Worm (Caenorhabditis elegans) whole organism, L2 larva: ENCODE data around the gene irld-9.
"Not testable (repeated sequence)": the region's sequence is repeated elsewhere in the genome, so short reads cannot be mapped to it uniquely, and the experiment has no call there.

Source experiments
- C34F6.9 ChIP-seq: fragments of 150-350 bp; optimal IDR thresholded peaks from 2 replicates; lab custom pipeline; 2014; ENCODE audit warnings: missing biosample characterization, missing genetic modification characterization
- F13H6.1 ChIP-seq: sonication (generic microtip); optimal IDR thresholded peaks from 2 replicates; lab custom pipeline; 2016; ENCODE audit warnings: missing genetic modification characterization, missing compliant biosample characterization
- Y55F3AM.14 ChIP-seq: fragments of 200-800 bp; sonication (Bioruptor generic); optimal IDR thresholded peaks from 2 replicates; lab custom pipeline; 2018; ENCODE audit warnings: mild to moderate bottlenecking, missing genetic modification characterization, missing compliant biosample characterization
- ZK546.5 ChIP-seq: sonication (generic microtip); optimal IDR thresholded peaks from 2 replicates; lab custom pipeline; 2017; ENCODE audit warnings: missing biosample characterization, missing genetic modification characterization
- aly-2 ChIP-seq: fragments of 150-350 bp; optimal IDR thresholded peaks from 2 replicates; lab custom pipeline; 2014; ENCODE audit warnings: missing biosample characterization, missing genetic modification characterization
- ama-1 ChIP-seq: fragments of 150-350 bp; optimal IDR thresholded peaks from 2 replicates; lab custom pipeline; 2018; ENCODE audit warnings: inconsistent platforms
- blmp-1 ChIP-seq: sonication (generic microtip); optimal IDR thresholded peaks from 2 replicates; lab custom pipeline; 2017; ENCODE audit warnings: missing genetic modification characterization, mild to moderate bottlenecking, missing compliant biosample characterization, antibody characterized with exemption, moderate library complexity; ENCODE audit not compliant: insufficient read depth
- ceh-16 ChIP-seq: fragments of 150-350 bp; optimal IDR thresholded peaks from 2 replicates; lab custom pipeline; 2014; ENCODE audit warnings: missing biosample characterization, missing genetic modification characterization
- crh-2 ChIP-seq: sonication (generic microtip); optimal IDR thresholded peaks from 2 replicates; lab custom pipeline; 2017; ENCODE audit warnings: missing biosample characterization, missing genetic modification characterization
- dmd-4 ChIP-seq: sonication (generic microtip); optimal IDR thresholded peaks from 2 replicates; lab custom pipeline; 2017; ENCODE audit warnings: missing biosample characterization, missing genetic modification characterization
- egl-27 ChIP-seq: sonication (generic microtip); optimal IDR thresholded peaks from 3 replicates; lab custom pipeline; 2017; ENCODE audit warnings: missing biosample characterization, missing genetic modification reagents, missing genetic modification characterization
- elt-1 ChIP-seq: fragments of 150-350 bp; optimal IDR thresholded peaks from 2 replicates; lab custom pipeline; 2014; ENCODE audit warnings: missing biosample characterization, missing genetic modification characterization
- fos-1 ChIP-seq: fragments of 150-350 bp; optimal IDR thresholded peaks from 2 replicates; lab custom pipeline; 2014; ENCODE audit warnings: missing biosample characterization, missing genetic modification characterization
- gmeb-1 ChIP-seq: fragments of 150-350 bp; optimal IDR thresholded peaks from 2 replicates; lab custom pipeline; 2014; ENCODE audit warnings: missing biosample characterization, missing genetic modification characterization
- lin-11 ChIP-seq: fragments of 150-350 bp; sonication (generic microtip); optimal IDR thresholded peaks from 2 replicates; lab custom pipeline; 2014; ENCODE audit warnings: missing biosample characterization, missing genetic modification characterization, inconsistent platforms, mixed read lengths
- lin-39 ChIP-seq: fragments of 150-350 bp; optimal IDR thresholded peaks from 2 replicates; lab custom pipeline; 2014; ENCODE audit warnings: missing biosample characterization, missing genetic modification reagents, missing genetic modification characterization
- lsy-2 ChIP-seq, 2 experiments: fragments of 150-350 bp in 1 of 2; sonication (generic microtip) in 1 of 2; optimal IDR thresholded peaks; 2 replicates each; lab custom pipeline; 2014 to 2017; ENCODE audit warnings: missing biosample characterization in 2 of 2, missing genetic modification characterization in 2 of 2
- mab-5 ChIP-seq: fragments of 150-350 bp; optimal IDR thresholded peaks from 2 replicates; lab custom pipeline; 2014; ENCODE audit warnings: missing biosample characterization, missing genetic modification characterization
- mbf-1 ChIP-seq: sonication (generic microtip); optimal IDR thresholded peaks from 2 replicates; lab custom pipeline; 2017; ENCODE audit warnings: missing biosample characterization, missing genetic modification characterization
- nhr-10 ChIP-seq: sonication (generic microtip); optimal IDR thresholded peaks from 2 replicates; lab custom pipeline; 2017; ENCODE audit warnings: missing biosample characterization, missing genetic modification characterization
- nhr-11 ChIP-seq: fragments of 150-350 bp; optimal IDR thresholded peaks from 2 replicates; lab custom pipeline; 2014; ENCODE audit warnings: missing biosample characterization, missing genetic modification characterization
- nhr-12 ChIP-seq: fragments of 150-350 bp; optimal IDR thresholded peaks from 2 replicates; lab custom pipeline; 2014; ENCODE audit warnings: missing biosample characterization, missing genetic modification characterization
- nhr-129 ChIP-seq: fragments of 150-350 bp; optimal IDR thresholded peaks from 2 replicates; lab custom pipeline; 2014; ENCODE audit warnings: missing biosample characterization, missing genetic modification characterization
- nhr-23 ChIP-seq: fragments of 150-350 bp; optimal IDR thresholded peaks from 2 replicates; lab custom pipeline; 2014; ENCODE audit warnings: missing biosample characterization, missing genetic modification reagents, missing genetic modification characterization
- nhr-237 ChIP-seq: fragments of 150-350 bp; optimal IDR thresholded peaks from 2 replicates; lab custom pipeline; 2014; ENCODE audit warnings: missing biosample characterization, missing genetic modification characterization
- nhr-25 ChIP-seq: fragments of 150-350 bp; sonication (generic microtip); optimal IDR thresholded peaks from 3 replicates; lab custom pipeline; 2014; ENCODE audit warnings: missing biosample characterization, missing genetic modification characterization
- nhr-6 ChIP-seq: fragments of 150-350 bp; optimal IDR thresholded peaks from 2 replicates; lab custom pipeline; 2014; ENCODE audit warnings: missing biosample characterization, missing genetic modification characterization
- nhr-77 ChIP-seq: fragments of 150-350 bp; optimal IDR thresholded peaks from 2 replicates; lab custom pipeline; 2014; ENCODE audit warnings: missing biosample characterization, missing genetic modification characterization
- sem-4 ChIP-seq: fragments of 150-350 bp; optimal IDR thresholded peaks from 2 replicates; lab custom pipeline; 2014; ENCODE audit warnings: missing biosample characterization, missing genetic modification reagents, missing genetic modification characterization
- sma-3 ChIP-seq: sonication (generic microtip); optimal IDR thresholded peaks from 2 replicates; lab custom pipeline; 2016; ENCODE audit warnings: missing genetic modification reagents, missing genetic modification characterization, missing compliant biosample characterization
- snpc-4 ChIP-seq: fragments of 150-350 bp; optimal IDR thresholded peaks from 2 replicates; lab custom pipeline; 2014; ENCODE audit warnings: missing biosample characterization, missing genetic modification characterization
- unc-39 ChIP-seq: fragments of 150-350 bp; optimal IDR thresholded peaks from 2 replicates; lab custom pipeline; 2014; ENCODE audit warnings: missing biosample characterization, missing genetic modification characterization
- unc-55 ChIP-seq: fragments of 150-350 bp; sonication (generic microtip); optimal IDR thresholded peaks from 3 replicates; lab custom pipeline; 2014; ENCODE audit warnings: missing biosample characterization, missing genetic modification reagents, missing genetic modification characterization
- unc-62 ChIP-seq: fragments of 150-350 bp; optimal IDR thresholded peaks from 2 replicates; lab custom pipeline; 2014; ENCODE audit warnings: missing biosample characterization, missing genetic modification reagents, missing genetic modification characterization
- zag-1 ChIP-seq: fragments of 150-350 bp; optimal IDR thresholded peaks from 2 replicates; lab custom pipeline; 2014; ENCODE audit warnings: missing biosample characterization, missing genetic modification characterization
- ztf-1 ChIP-seq: fragments of 200-800 bp; sonication (Bioruptor generic); conservative IDR thresholded peaks from 2 replicates; pipeline ENCODE4 v1.3.6; 2022; ENCODE audit warnings: missing genetic modification characterization, missing compliant biosample characterization
- ztf-11 ChIP-seq: sonication (generic microtip); optimal IDR thresholded peaks from 2 replicates; lab custom pipeline; 2017; ENCODE audit warnings: missing biosample characterization, missing genetic modification characterization
- ztf-4 ChIP-seq: fragments of 150-350 bp; optimal IDR thresholded peaks from 2 replicates; lab custom pipeline; 2014; ENCODE audit warnings: missing biosample characterization, missing genetic modification characterization

Gene irld-9

DNA sequence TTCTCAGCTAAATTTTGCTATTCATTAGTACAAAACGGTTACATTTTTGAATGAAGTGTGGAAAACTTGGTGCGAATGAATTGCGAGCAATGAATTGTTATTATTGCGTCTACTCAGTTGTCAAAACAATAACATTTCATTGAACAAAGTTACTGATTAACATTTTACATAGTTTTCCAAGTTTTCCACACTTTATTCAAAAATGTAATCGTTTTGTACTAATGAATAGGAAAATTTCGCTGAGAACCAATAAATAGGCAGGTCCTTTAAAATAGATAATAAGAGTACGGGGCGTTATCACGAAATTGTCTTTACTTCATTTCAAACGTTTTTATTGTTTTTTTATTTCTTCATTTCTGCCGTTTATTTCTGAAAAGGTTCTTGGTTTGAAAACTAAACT, 43.7 kb upstream of the irld-9 start, which contains the start of gene math-4:
Gene math-4, minus strand, starts transcription at position 101 of the 400 bp plus-strand sequence.
- TF ChIP-seq F13H6.1 (tag; lab: Kevin White, UChicago) (no peak), nhr-25 (tag; lab: Kevin White, UChicago) (no peak), gmeb-1 (tag; lab: Kevin White, UChicago) (no peak), mab-5 (tag; lab: Kevin White, UChicago) (no peak), snpc-4 (no peak), fos-1 (no peak), nhr-129 (no peak), nhr-11 (tag; lab: Kevin White, UChicago) (no peak), egl-27 (tag; lab: Kevin White, UChicago) (no peak), mbf-1 (tag; lab: Kevin White, UChicago) (no peak), ceh-16 (no peak), lsy-2 (tag; optimal IDR thresholded peaks at IDR 0.05; lab: Kevin White, UChicago) (no peak), unc-55 (no peak), ztf-11 (tag; lab: Kevin White, UChicago) (no peak), lin-39 (tag; lab: Kevin White, UChicago) (no peak), nhr-23 (tag; lab: Kevin White, UChicago) (no peak), sma-3 (GFP tag; lab: Kevin White, UChicago) (no peak), nhr-6 (tag; lab: Kevin White, UChicago) (no peak)

DNA sequence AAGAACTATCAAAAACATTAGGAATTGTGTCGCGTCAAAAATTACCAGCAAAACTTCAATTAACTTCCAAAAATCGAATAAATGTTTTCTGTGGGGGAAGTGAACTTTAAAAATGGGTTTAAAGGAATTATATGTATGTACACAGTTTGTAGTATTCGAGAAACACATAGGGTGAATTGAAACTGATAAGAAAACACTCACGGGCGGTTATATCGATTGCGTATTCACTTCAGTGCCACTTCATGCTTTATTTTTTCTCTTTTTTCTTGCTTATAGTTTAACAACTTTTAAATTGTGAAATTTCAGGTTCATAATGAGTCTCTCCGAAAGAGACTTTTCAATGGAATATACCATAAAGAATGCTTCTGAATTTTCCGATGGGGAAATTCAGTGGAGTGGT, 36.5 kb upstream of the irld-9 start, which contains the start of gene F36H5.14:
Gene F36H5.14, plus strand, starts transcription at position 301 of the 400 bp plus-strand sequence.
- not testable (repeated sequence) for TF ChIP-seq fos-1; zag-1; egl-27 (tag; lab: Kevin White, UChicago)

DNA sequence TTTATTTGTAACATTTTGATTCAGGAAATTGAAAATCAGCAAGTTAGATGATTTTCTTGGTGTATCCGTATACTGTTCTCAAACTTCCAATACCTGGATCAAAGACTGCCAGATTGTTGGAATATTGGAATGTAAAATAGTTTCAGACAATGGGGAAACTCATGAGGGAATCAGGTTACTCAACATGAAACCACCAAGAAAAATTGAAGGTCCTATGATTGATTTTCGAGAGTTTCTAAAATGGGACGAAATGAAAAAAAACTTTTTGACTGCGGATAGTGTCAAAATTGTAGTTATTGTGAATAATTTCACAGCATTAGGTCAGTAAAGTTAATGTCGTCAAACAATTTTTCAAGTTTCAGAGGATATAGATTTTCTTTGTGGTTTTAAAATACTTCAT, 33.0 kb upstream of the irld-9 start, which contains the start of gene math-3:
Gene math-3, plus strand, starts transcription at position 301 of the 400 bp plus-strand sequence.
- TF ChIP-seq fos-1 (no peak), ztf-4 (no peak), aly-2 (tag; lab: Kevin White, UChicago) (no peak), Y55F3AM.14 (no peak), mab-5 (tag; lab: Kevin White, UChicago) (no peak), ztf-1 (GFP tag; lab: Robert Waterston, UW) (no peak), gmeb-1 (tag; lab: Kevin White, UChicago) (no peak), dmd-4 (tag; lab: Kevin White, UChicago) (no peak), nhr-10 (no peak), F13H6.1 (tag; lab: Kevin White, UChicago) (no peak), ama-1 (no peak)
- TF ChIP-seq, all 48 proteins: peak for 0

DNA sequence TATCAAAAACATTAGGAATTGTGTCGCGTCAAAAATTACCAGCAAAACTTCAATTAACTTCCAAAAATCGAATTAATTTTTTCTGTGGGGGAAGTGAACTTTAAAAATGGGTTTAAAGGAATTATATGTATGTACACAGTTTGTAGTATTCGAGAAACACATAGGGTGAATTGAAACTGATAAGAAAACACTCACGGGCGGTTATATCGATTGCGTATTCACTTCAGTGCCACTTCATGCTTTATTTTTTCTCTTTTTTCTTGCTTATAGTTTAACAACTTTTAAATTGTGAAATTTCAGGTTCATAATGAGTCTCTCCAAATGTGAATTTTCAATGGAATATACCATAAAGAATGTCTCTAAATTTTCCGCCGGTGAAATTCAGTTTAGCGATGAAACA, 32.6 kb upstream of the irld-9 start, which contains the start of gene math-26:
Gene math-26, plus strand, starts transcription at position 301 of the 400 bp plus-strand sequence.
- TF ChIP-seq mbf-1 (tag; lab: Kevin White, UChicago); F13H6.1 (tag; lab: Kevin White, UChicago); ztf-1 (GFP tag; lab: Robert Waterston, UW): not testable (repeated sequence)

DNA sequence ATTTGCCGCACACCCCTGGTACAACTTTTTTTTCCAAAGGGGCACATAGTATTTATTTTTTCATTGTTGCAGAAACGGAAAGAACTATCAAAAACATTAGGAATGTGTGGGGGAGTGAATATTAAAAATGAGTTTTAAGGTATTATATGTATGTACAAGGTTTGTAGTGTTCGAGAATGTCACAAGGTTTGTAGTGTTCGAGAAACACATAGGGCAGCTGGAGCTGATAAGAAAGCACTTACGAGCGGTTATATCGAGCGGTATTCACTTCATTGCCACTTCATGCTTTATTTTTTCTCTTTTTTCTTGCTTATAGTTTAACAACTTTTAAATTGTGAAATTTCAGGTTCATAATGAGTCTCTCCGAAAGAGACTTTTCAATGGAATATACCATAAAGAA, 28.7 kb upstream of the irld-9 start:
- peak; percentile 34 for TF ChIP-seq fos-1

DNA sequence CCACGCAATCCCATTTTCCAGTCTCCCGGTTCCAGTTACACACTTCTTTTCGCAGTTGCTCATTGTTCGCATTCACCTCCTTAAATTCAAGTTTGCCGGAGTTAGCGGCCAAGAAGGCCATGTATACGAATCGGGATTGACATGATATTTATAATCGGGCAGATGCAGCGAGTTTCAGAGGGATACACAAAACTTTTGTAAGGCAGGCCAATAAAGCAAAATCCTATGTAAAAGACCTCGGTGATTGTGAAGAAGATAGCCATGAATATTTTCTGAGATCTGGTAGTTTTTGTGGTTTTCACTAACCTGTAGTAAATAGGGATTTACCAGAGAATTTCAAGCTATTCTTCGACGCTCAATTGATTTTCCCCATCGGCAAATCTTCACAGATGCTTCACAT, 28.0 kb upstream of the irld-9 start:
- no peak for TF ChIP-seq sem-4 (tag; lab: Kevin White, UChicago)

DNA sequence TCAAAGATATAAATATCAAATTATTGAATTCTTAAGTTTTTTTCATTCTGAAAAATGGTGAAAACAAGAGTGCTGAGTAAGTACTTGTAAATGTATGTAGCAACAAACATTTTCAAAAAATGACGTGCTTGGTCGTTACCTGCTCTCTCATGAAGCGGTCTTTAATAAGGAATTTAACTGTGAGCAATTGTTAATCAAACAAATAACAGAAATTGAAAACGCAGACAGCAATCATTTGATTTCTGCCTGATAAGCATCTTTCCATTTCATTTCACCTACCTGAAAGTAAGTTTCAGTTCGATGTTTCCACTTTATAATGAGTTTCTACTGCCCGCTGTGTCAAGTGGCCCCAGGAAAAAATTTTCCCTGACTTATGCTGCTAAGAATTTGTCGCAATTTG, 24.3 kb upstream of the irld-9 start, which contains the start of gene math-28:
Gene math-28, plus strand, starts transcription at position 301 of the 400 bp plus-strand sequence.
- no peak for TF ChIP-seq nhr-12 (tag; lab: Kevin White, UChicago)
- no peak for TF ChIP-seq snpc-4
- TF ChIP-seq ZK546.5 (tag; lab: Kevin White, UChicago): no peak
- TF ChIP-seq C34F6.9 (tag; lab: Kevin White, UChicago): no peak
- no peak for TF ChIP-seq nhr-237 (tag; lab: Kevin White, UChicago)
- no peak for TF ChIP-seq ztf-11 (tag; lab: Kevin White, UChicago)
- no peak for TF ChIP-seq dmd-4 (tag; lab: Kevin White, UChicago)
- TF ChIP-seq elt-1 (tag; lab: Kevin White, UChicago): no peak
- no peak for TF ChIP-seq blmp-1 (tag; lab: Kevin White, UChicago)
- TF ChIP-seq unc-62 (GFP tag; lab: Kevin White, UChicago): no peak
- no peak for TF ChIP-seq lin-39 (tag; lab: Kevin White, UChicago)
- TF ChIP-seq ztf-1 (GFP tag; lab: Robert Waterston, UW): no peak
- no peak for TF ChIP-seq lin-11
- TF ChIP-seq crh-2: no peak
- TF ChIP-seq ztf-4: no peak
- TF ChIP-seq nhr-77: no peak
- no peak for TF ChIP-seq gmeb-1 (tag; lab: Kevin White, UChicago)
- TF ChIP-seq unc-39 (tag; lab: Kevin White, UChicago): no peak
